Worm (Caenorhabditis elegans) whole organism, L3 larva: Measurements from ENCODE around the gene cux-7.

Experiments used
- R02D3.7 ChIP-seq: fragments of 150-350 bp; optimal IDR thresholded peaks from 2 replicates; lab custom pipeline; 2014; ENCODE audit warnings: missing biosample characterization, missing genetic modification characterization
- ZK546.5 ChIP-seq: sonication (generic microtip); optimal IDR thresholded peaks from 2 replicates; lab custom pipeline; 2017; ENCODE audit warnings: missing biosample characterization, missing genetic modification characterization
- aly-2 ChIP-seq: fragments of 150-350 bp; optimal IDR thresholded peaks from 2 replicates; lab custom pipeline; 2014; ENCODE audit warnings: missing biosample characterization, missing genetic modification characterization
- ama-1 ChIP-seq: fragments of 150-350 bp; optimal IDR thresholded peaks from 2 replicates; lab custom pipeline; 2018
- ceh-16 ChIP-seq: sonication (generic microtip); optimal IDR thresholded peaks from 2 replicates; lab custom pipeline; 2017; ENCODE audit warnings: missing biosample characterization, missing genetic modification characterization
- ceh-28 ChIP-seq: fragments of 150-350 bp; optimal IDR thresholded peaks from 2 replicates; lab custom pipeline; 2014; ENCODE audit warnings: missing biosample characterization, missing genetic modification reagents, missing genetic modification characterization
- ceh-82 ChIP-seq: fragments of 150-350 bp; optimal IDR thresholded peaks from 2 replicates; lab custom pipeline; 2014; ENCODE audit warnings: missing biosample characterization, missing genetic modification characterization
- ceh-9 ChIP-seq: sonication (generic microtip); optimal IDR thresholded peaks from 2 replicates; lab custom pipeline; 2018; ENCODE audit warnings: missing biosample characterization, missing genetic modification characterization
- daf-12 ChIP-seq: fragments of 150-350 bp; optimal IDR thresholded peaks from 2 replicates; lab custom pipeline; 2014; ENCODE audit warnings: missing biosample characterization, missing genetic modification reagents, missing genetic modification characterization
- egl-27 ChIP-seq: sonication (generic microtip); optimal IDR thresholded peaks from 4 replicates; lab custom pipeline; 2017; ENCODE audit warnings: missing biosample characterization, missing genetic modification reagents, missing genetic modification characterization
- egl-5 ChIP-seq: fragments of 150-350 bp; optimal IDR thresholded peaks from 2 replicates; lab custom pipeline; 2017; ENCODE audit warnings: missing biosample characterization, missing genetic modification reagents, missing genetic modification characterization, inconsistent platforms
- elt-1 ChIP-seq: fragments of 150-350 bp; optimal IDR thresholded peaks from 2 replicates; lab custom pipeline; 2014; ENCODE audit warnings: missing biosample characterization, missing genetic modification characterization
- elt-2 ChIP-seq: sonication (generic microtip); optimal IDR thresholded peaks from 2 replicates; lab custom pipeline; 2016; ENCODE audit warnings: missing genetic modification reagents, mild to moderate bottlenecking, missing genetic modification characterization, missing compliant biosample characterization
- elt-3 ChIP-seq, 3 experiments: fragments of 150-350 bp in 1 of 3; sonication (generic microtip) in 2 of 3; optimal IDR thresholded peaks; 2 replicates in 2 of 3; 4 replicates in 1 of 3; lab custom pipeline; 2014 to 2017; ENCODE audit warnings: missing biosample characterization in 3 of 3, missing genetic modification characterization in 3 of 3
- eor-1 ChIP-seq, 2 experiments: fragments of 150-350 bp; optimal IDR thresholded peaks; 2 replicates each; lab custom pipeline; 2014 to 2018; ENCODE audit warnings: missing biosample characterization in 2 of 2, missing genetic modification characterization in 2 of 2
- fkh-10 ChIP-seq: sonication (generic microtip); optimal IDR thresholded peaks from 2 replicates; lab custom pipeline; 2017; ENCODE audit warnings: missing biosample characterization, missing genetic modification reagents, missing genetic modification characterization
- fkh-2 ChIP-seq: fragments of 150-350 bp; optimal IDR thresholded peaks from 2 replicates; lab custom pipeline; 2014; ENCODE audit warnings: missing biosample characterization, missing genetic modification reagents, missing genetic modification characterization
- fos-1 ChIP-seq: fragments of 150-350 bp; optimal IDR thresholded peaks from 2 replicates; lab custom pipeline; 2014; ENCODE audit warnings: missing biosample characterization, missing genetic modification characterization
- hmg-11 ChIP-seq: sonication (generic microtip); optimal IDR thresholded peaks from 2 replicates; lab custom pipeline; 2016; ENCODE audit warnings: missing genetic modification characterization, missing compliant biosample characterization
- jun-1 ChIP-seq: fragments of 150-350 bp; optimal IDR thresholded peaks from 2 replicates; lab custom pipeline; 2014; ENCODE audit warnings: missing biosample characterization, missing genetic modification reagents, missing genetic modification characterization
- lin-15B ChIP-seq: fragments of 150-350 bp; optimal IDR thresholded peaks from 2 replicates; lab custom pipeline; 2014; ENCODE audit warnings: missing biosample characterization, missing genetic modification characterization
- lin-39 ChIP-seq: fragments of 150-350 bp; optimal IDR thresholded peaks from 2 replicates; lab custom pipeline; 2018; ENCODE audit warnings: missing biosample characterization, missing genetic modification reagents, missing genetic modification characterization
- lsy-12 ChIP-seq: sonication (generic microtip); optimal IDR thresholded peaks from 2 replicates; lab custom pipeline; 2016; ENCODE audit warnings: mild to moderate bottlenecking, missing genetic modification characterization, missing compliant biosample characterization
- mml-1 ChIP-seq: fragments of 150-350 bp; sonication (generic microtip); optimal IDR thresholded peaks from 3 replicates; lab custom pipeline; 2014; ENCODE audit warnings: missing biosample characterization, missing genetic modification characterization
- nfya-1 ChIP-seq: sonication (generic microtip); optimal IDR thresholded peaks from 2 replicates; lab custom pipeline; 2017; ENCODE audit warnings: missing genetic modification characterization, mild to moderate bottlenecking, missing compliant biosample characterization, antibody characterized with exemption, moderate library complexity; ENCODE audit not compliant: insufficient read depth
- nhr-11 ChIP-seq: fragments of 150-350 bp; optimal IDR thresholded peaks from 2 replicates; lab custom pipeline; 2014; ENCODE audit warnings: missing biosample characterization, missing genetic modification characterization
- nhr-12 ChIP-seq: fragments of 150-350 bp; optimal IDR thresholded peaks from 2 replicates; lab custom pipeline; 2014; ENCODE audit warnings: missing biosample characterization, missing genetic modification characterization
- nhr-23 ChIP-seq: fragments of 150-350 bp; optimal IDR thresholded peaks from 2 replicates; lab custom pipeline; 2014; ENCODE audit warnings: missing biosample characterization, missing genetic modification reagents, missing genetic modification characterization
- nhr-237 ChIP-seq: fragments of 150-350 bp; optimal IDR thresholded peaks from 2 replicates; lab custom pipeline; 2014; ENCODE audit warnings: missing biosample characterization, missing genetic modification characterization
- nhr-25 ChIP-seq: sonication (generic microtip); optimal IDR thresholded peaks from 2 replicates; lab custom pipeline; 2017; ENCODE audit warnings: missing biosample characterization, missing genetic modification characterization
- nhr-43 ChIP-seq: sonication (generic microtip); optimal IDR thresholded peaks from 2 replicates; lab custom pipeline; 2016; ENCODE audit warnings: mild to moderate bottlenecking, missing genetic modification characterization, missing compliant biosample characterization; ENCODE audit not compliant: poor library complexity, severe bottlenecking
- nhr-67 ChIP-seq: fragments of 150-350 bp; optimal IDR thresholded peaks from 2 replicates; lab custom pipeline; 2014; ENCODE audit warnings: missing biosample characterization, missing genetic modification characterization
- nhr-76 ChIP-seq: fragments of 150-350 bp; sonication (generic microtip); optimal IDR thresholded peaks from 5 replicates; lab custom pipeline; 2014; ENCODE audit warnings: missing biosample characterization, missing genetic modification characterization
- nhr-77 ChIP-seq: fragments of 150-350 bp; optimal IDR thresholded peaks from 2 replicates; lab custom pipeline; 2014; ENCODE audit warnings: missing biosample characterization, missing genetic modification characterization
- pha-4 ChIP-seq: fragments of 150-350 bp; optimal IDR thresholded peaks from 2 replicates; lab custom pipeline; 2014; ENCODE audit warnings: missing biosample characterization, missing genetic modification reagents, missing genetic modification characterization
- pqm-1 ChIP-seq: fragments of 150-350 bp; optimal IDR thresholded peaks from 2 replicates; lab custom pipeline; 2017; ENCODE audit warnings: missing biosample characterization, missing genetic modification characterization, inconsistent platforms
- sea-2 ChIP-seq: fragments of 150-350 bp; sonication (generic microtip); optimal IDR thresholded peaks from 4 replicates; lab custom pipeline; 2014; ENCODE audit warnings: missing biosample characterization, missing genetic modification reagents, missing genetic modification characterization
- skn-1 ChIP-seq: fragments of 150-350 bp; optimal IDR thresholded peaks from 2 replicates; lab custom pipeline; 2014; ENCODE audit warnings: missing biosample characterization, missing genetic modification characterization
- snpc-4 ChIP-seq: fragments of 150-350 bp; optimal IDR thresholded peaks from 2 replicates; lab custom pipeline; 2014; ENCODE audit warnings: missing biosample characterization, missing genetic modification characterization
- tbx-2 ChIP-seq: sonication (generic microtip); optimal IDR thresholded peaks from 2 replicates; lab custom pipeline; 2016; ENCODE audit warnings: mild to moderate bottlenecking, missing genetic modification characterization, missing compliant biosample characterization
- unc-62 ChIP-seq: fragments of 150-350 bp; sonication (generic microtip); optimal IDR thresholded peaks from 4 replicates; lab custom pipeline; 2014; ENCODE audit warnings: missing biosample characterization, missing genetic modification reagents, missing genetic modification characterization
- ztf-11 ChIP-seq: fragments of 150-350 bp; optimal IDR thresholded peaks from 2 replicates; lab custom pipeline; 2014; ENCODE audit warnings: missing biosample characterization, missing genetic modification characterization
- ztf-4 ChIP-seq: fragments of 150-350 bp; optimal IDR thresholded peaks from 2 replicates; lab custom pipeline; 2014; ENCODE audit warnings: missing biosample characterization, missing genetic modification characterization

The cux-7 gene

DNA sequence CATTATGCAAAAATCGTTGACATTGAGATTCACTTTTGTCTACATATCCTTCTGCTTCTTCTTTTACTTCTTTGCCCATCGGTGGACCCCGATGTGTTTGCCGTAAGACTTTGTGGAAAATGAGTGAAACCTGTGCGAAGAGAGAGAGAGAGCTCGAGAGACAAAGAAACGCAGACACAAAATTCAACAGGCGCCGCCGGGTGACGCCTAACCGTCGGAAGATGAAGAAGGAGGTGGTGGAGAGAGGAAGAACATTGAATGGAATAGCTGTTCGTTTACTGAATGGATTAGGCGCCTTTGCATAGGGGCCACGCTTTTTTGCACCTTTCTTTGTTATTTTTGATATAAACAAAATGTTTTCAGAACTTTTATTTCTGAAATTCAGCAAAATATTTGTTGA lies 13.7 kb downstream of the cux-7 start:
- TF ChIP-seq lin-39 (tag; lab: Kevin White, UChicago) (no peak), nhr-12 (tag; lab: Kevin White, UChicago) (no peak), skn-1 (tag; lab: Kevin White, UChicago) (no peak)

DNA sequence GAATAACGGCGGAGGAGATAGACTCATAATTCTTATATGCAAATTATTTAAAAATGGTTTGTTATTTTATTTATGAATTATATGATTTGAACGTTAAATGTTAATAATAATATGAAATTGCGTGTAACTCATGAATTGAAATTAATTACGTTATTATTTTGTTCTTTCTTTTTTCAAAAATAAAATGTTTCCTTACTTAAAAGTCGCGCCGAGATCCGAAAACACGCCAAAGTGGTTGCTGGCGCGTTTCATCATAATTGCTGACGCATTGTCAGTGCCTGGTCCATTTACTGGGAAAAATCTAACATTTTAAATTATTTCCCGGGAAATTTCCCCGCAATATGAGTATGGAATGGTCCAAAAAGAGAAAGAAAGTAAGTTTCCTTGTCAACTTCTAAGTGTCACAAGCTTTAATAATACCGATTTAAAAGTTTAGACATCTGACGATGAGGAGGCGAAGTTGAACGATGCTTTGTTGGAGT lies 21.2 kb downstream of the cux-7 start, which contains the start of the genes C07H6.9 and sap-140:
TSS of gene C07H6.9 (minus strand) at position 51 of the 482 bp plus-strand sequence.
TSS of gene sap-140 (plus strand) at position 318 of the 482 bp plus-strand sequence.
- peak; percentile 77 for TF ChIP-seq snpc-4 (tag; lab: Kevin White, UChicago)
- TF ChIP-seq daf-12 (tag; lab: Kevin White, UChicago) = no peak
- no peak for TF ChIP-seq elt-3 (tag; optimal IDR thresholded peaks at IDR 0.05; lab: Kevin White, UChicago)
- peak; percentile 60 for TF ChIP-seq R02D3.7 (tag; lab: Kevin White, UChicago)
- TF ChIP-seq hmg-11 (tag; lab: Kevin White, UChicago) = peak; percentile 73
- TF ChIP-seq nhr-23 (tag; lab: Kevin White, UChicago) = peak; percentile 87
- no peak for TF ChIP-seq nhr-237
- TF ChIP-seq jun-1 = peak; percentile 31
- peak; percentile 84 for TF ChIP-seq nfya-1
- peak; percentile 5 for TF ChIP-seq pqm-1 (tag; lab: Kevin White, UChicago)
- no peak for TF ChIP-seq nhr-76
- TF ChIP-seq ceh-82 = no peak
- TF ChIP-seq tbx-2 (tag; lab: Kevin White, UChicago) = peak; percentile 51
- peak; percentile 88 for TF ChIP-seq lin-15B (tag; lab: Kevin White, UChicago)
- no peak for TF ChIP-seq fkh-2
- no peak for TF ChIP-seq egl-27 (tag; lab: Kevin White, UChicago)
- TF ChIP-seq nhr-11 (tag; lab: Kevin White, UChicago) = no peak
- no peak for TF ChIP-seq fkh-10
- peak; percentile 36 for TF ChIP-seq lin-39 (tag; lab: Kevin White, UChicago)
- peak; percentile 6 for TF ChIP-seq skn-1 (tag; lab: Kevin White, UChicago)
- TF ChIP-seq ama-1 (lab: Kevin White, UChicago) = no peak
- no peak for TF ChIP-seq fos-1
- no peak for TF ChIP-seq ztf-11 (tag; lab: Kevin White, UChicago)
- TF ChIP-seq eor-1 (tag; optimal IDR thresholded peaks at IDR 0.05; lab: Kevin White, UChicago) = no peak
- peak; percentile 88 for TF ChIP-seq pha-4 (tag; lab: Kevin White, UChicago)
- TF ChIP-seq nhr-77 (tag; lab: Kevin White, UChicago) = no peak
- peak; percentile 36 for TF ChIP-seq elt-2 (tag; lab: Kevin White, UChicago)
- peak; percentile 8 for TF ChIP-seq ZK546.5 (tag; lab: Kevin White, UChicago)
- no peak for TF ChIP-seq nhr-67
- no peak for TF ChIP-seq ztf-4 (tag; lab: Kevin White, UChicago)
- TF ChIP-seq lsy-12 (tag; lab: Kevin White, UChicago) = peak; percentile 16
- no peak for TF ChIP-seq unc-62 (GFP tag; lab: Kevin White, UChicago)
- TF ChIP-seq sea-2 = no peak
- TF ChIP-seq aly-2 (tag; lab: Kevin White, UChicago) = no peak
- no peak for TF ChIP-seq ceh-9
- TF ChIP-seq ceh-28 (tag; lab: Kevin White, UChicago) = peak; percentile 13
- TF ChIP-seq ceh-16 (tag; lab: Kevin White, UChicago) = no peak
- TF ChIP-seq nhr-25 = peak; percentile 53
- TF ChIP-seq egl-5 (tag; lab: Kevin White, UChicago) = no peak
- TF ChIP-seq nhr-12 (tag; lab: Kevin White, UChicago) = no peak
- no peak for TF ChIP-seq mml-1 (tag; lab: Kevin White, UChicago)
- TF ChIP-seq nhr-43 (tag; lab: Kevin White, UChicago) = peak; percentile 56
- no peak for TF ChIP-seq elt-1 (tag; lab: Kevin White, UChicago)
